Fruit fly (Drosophila melanogaster) whole organism, larva: ENCODE data around the gene dpr19.

ENCODE experiments used
- noc ChIP-seq: fragments of 200-800 bp; sonication (Bioruptor generic); optimal IDR thresholded peaks from 3 replicates; lab custom pipeline; 2019; ENCODE audit warnings: missing biosample characterization, mild to moderate bottlenecking, missing genetic modification characterization, moderate library complexity

Gene dpr19

dm6 chr2L:10362408-10363067, 13.4 kb upstream of the dpr19 start, which contains the start of the genes Cand1 and pim:
Cand1 (minus strand) TSS chr2L:10362707.
pim (plus strand) TSS chr2L:10362989.
- no peak for TF ChIP-seq noc (tag; lab: Kevin White, UChicago)

dm6 chr2L:10364229-10364628, 11.7 kb upstream of the dpr19 start, which contains the start of gene lft:
lft (plus strand) TSS chr2L:10364471.
- TF ChIP-seq noc (tag; lab: Kevin White, UChicago): no peak

dm6 chr2L:10366525-10366924, 9.4 kb upstream of the dpr19 start, which contains the start of gene CG5056:
CG5056 (plus strand) TSS chr2L:10366692.
- TF ChIP-seq noc (tag; lab: Kevin White, UChicago): no peak

dm6 chr2L:10372297-10372696, 3.7 kb upstream of the dpr19 start:
- no peak for TF ChIP-seq noc (tag; lab: Kevin White, UChicago)

- no peak for TF ChIP-seq noc (tag; lab: Kevin White, UChicago)
Observed at dm6 chr2L:10373605-10374269, 2.2 kb upstream of the dpr19 start, which contains the start of gene rho-5. rho-5 (minus strand) TSS chr2L:10373900.

dm6 chr2L:10376276-10376675, 308 bp downstream of the dpr19 start:
- no peak for TF ChIP-seq noc (tag; lab: Kevin White, UChicago)

dm6 chr2L:10378631-10379030, 2.7 kb downstream of the dpr19 start:
- TF ChIP-seq noc (tag; lab: Kevin White, UChicago): no peak

dm6 chr2L:10379865-10380264, 3.9 kb downstream of the dpr19 start, which contains the start of gene gny:
gny (plus strand) TSS chr2L:10380103.
- no peak for TF ChIP-seq noc (tag; lab: Kevin White, UChicago)

- peak; percentile 97 for TF ChIP-seq noc (tag; lab: Kevin White, UChicago)
Observed at dm6 chr2L:10381890-10382450, 6.0 kb downstream of the dpr19 start, which contains the start of gene CG5096. CG5096 (plus strand) TSS chr2L:10382263.

dm6 chr2L:10386208-10386805, 10.3 kb downstream of the dpr19 start, which contains the start of the genes Cdk1 and mRpS7:
Cdk1 (minus strand) TSS chr2L:10386262.
mRpS7 (plus strand) TSS chr2L:10386662.
- TF ChIP-seq noc (tag; lab: Kevin White, UChicago): peak; percentile 53

dm6 chr2L:10386824-10387223, 10.9 kb downstream of the dpr19 start:
- no peak for TF ChIP-seq noc (tag; lab: Kevin White, UChicago)

dm6 chr2L:10387869-10388726, 12.1 kb downstream of the dpr19 start, which contains the start of gene da:
da (plus strand) TSS chr2L:10388105.
- TF ChIP-seq noc (tag; lab: Kevin White, UChicago): peak; percentile 31

- TF ChIP-seq noc (tag; lab: Kevin White, UChicago): no peak
Observed at dm6 chr2L:10393467-10393866, 17.5 kb downstream of the dpr19 start.

dm6 chr2L:10395035-10395434, 19.1 kb downstream of the dpr19 start:
- no peak for TF ChIP-seq noc (tag; lab: Kevin White, UChicago)
